Fruit fly (Drosophila melanogaster) Kc167 (cell line): Measurements from ENCODE around the gene CecA2.

ENCODE experiments used
- Myc ChIP-seq: fragments of >200 bp; optimal IDR thresholded peaks from 2 replicates; lab custom pipeline; 2017; ENCODE audit warnings: missing external identifiers
- Sin3A ChIP-seq: fragments of >200 bp; optimal IDR thresholded peaks from 2 replicates; lab custom pipeline; 2018; ENCODE audit warnings: missing external identifiers
- h ChIP-seq: fragments of >200 bp; optimal IDR thresholded peaks from 3 replicates; lab custom pipeline; 2018; ENCODE audit warnings: missing external identifiers
- insv ChIP-seq: fragments of >200 bp; optimal IDR thresholded peaks from 3 replicates; lab custom pipeline; 2018; ENCODE audit warnings: missing external identifiers
- psq ChIP-seq: fragments of >200 bp; optimal IDR thresholded peaks from 2 replicates; lab custom pipeline; 2017; ENCODE audit warnings: missing external identifiers
- ttk ChIP-seq: sonication (Bioruptor generic); optimal IDR thresholded peaks from 2 replicates; lab custom pipeline; 2017; ENCODE audit warnings: missing external identifiers

CecA2 gene

dm6 chr3R:30203104-30203986, 8.6 kb upstream of the CecA2 start:
- TF ChIP-seq psq (no peak), Sin3A (lab: Kevin White, UChicago) (no peak), Myc (lab: Kevin White, UChicago) (no peak), insv (lab: Kevin White, UChicago) (no peak), ttk (lab: Kevin White, UChicago) (no peak), h (lab: Kevin White, UChicago) (no peak)

- TF ChIP-seq psq (no peak), Myc (lab: Kevin White, UChicago) (no peak), ttk (lab: Kevin White, UChicago) (no peak), h (lab: Kevin White, UChicago) (no peak), Sin3A (lab: Kevin White, UChicago) (no peak), insv (lab: Kevin White, UChicago) (no peak)
Observed at dm6 chr3R:30204004-30204603, 7.9 kb upstream of the CecA2 start.

dm6 chr3R:30205946-30206345, 6.0 kb upstream of the CecA2 start:
- no peak for TF ChIP-seq insv (lab: Kevin White, UChicago)
- no peak for TF ChIP-seq h (lab: Kevin White, UChicago)
- TF ChIP-seq psq = no peak
- no peak for TF ChIP-seq Myc (lab: Kevin White, UChicago)
- TF ChIP-seq Sin3A (lab: Kevin White, UChicago) = no peak
- no peak for TF ChIP-seq ttk (lab: Kevin White, UChicago)

dm6 chr3R:30208011-30208410, 3.9 kb upstream of the CecA2 start:
- TF ChIP-seq h (lab: Kevin White, UChicago) (no peak), insv (lab: Kevin White, UChicago) (no peak), Sin3A (lab: Kevin White, UChicago) (no peak), Myc (lab: Kevin White, UChicago) (no peak), ttk (lab: Kevin White, UChicago) (no peak), psq (no peak)

- TF ChIP-seq ttk (lab: Kevin White, UChicago) (no peak), h (lab: Kevin White, UChicago) (no peak), psq (no peak), Myc (lab: Kevin White, UChicago) (no peak), Sin3A (lab: Kevin White, UChicago) (no peak), insv (lab: Kevin White, UChicago) (no peak)
Observed at dm6 chr3R:30208766-30209484, 3.0 kb upstream of the CecA2 start, which contains the start of gene RpS7. RpS7 (minus strand) TSS chr3R:30209020.

- TF ChIP-seq insv (lab: Kevin White, UChicago) (no peak), Sin3A (lab: Kevin White, UChicago) (no peak), psq (no peak), ttk (lab: Kevin White, UChicago) (no peak)
Observed at dm6 chr3R:30209648-30210047, 2.3 kb upstream of the CecA2 start, which contains the start of gene Anp. Anp (plus strand) TSS chr3R:30209948.

- TF ChIP-seq ttk (lab: Kevin White, UChicago) = no peak
- TF ChIP-seq Sin3A (lab: Kevin White, UChicago) = no peak
- no peak for TF ChIP-seq Myc (lab: Kevin White, UChicago)
- no peak for TF ChIP-seq h (lab: Kevin White, UChicago)
- TF ChIP-seq psq = no peak
- no peak for TF ChIP-seq insv (lab: Kevin White, UChicago)
Observed at dm6 chr3R:30210560-30210959, 1.4 kb upstream of the CecA2 start, which contains the start of gene CecA1. CecA1 (plus strand) TSS chr3R:30210874.

dm6 chr3R:30213697-30214096, 1.7 kb downstream of the CecA2 start, which contains the start of gene CecB:
CecB (minus strand) TSS chr3R:30213797.
- TF ChIP-seq insv (lab: Kevin White, UChicago) (no peak), ttk (lab: Kevin White, UChicago) (no peak), Sin3A (lab: Kevin White, UChicago) (no peak), psq (no peak), Myc (lab: Kevin White, UChicago) (no peak), h (lab: Kevin White, UChicago) (no peak)

dm6 chr3R:30215020-30215419, 3.1 kb downstream of the CecA2 start:
- TF ChIP-seq insv (lab: Kevin White, UChicago) (no peak), psq (no peak), Myc (lab: Kevin White, UChicago) (no peak)

dm6 chr3R:30216210-30216609, 4.3 kb downstream of the CecA2 start, which contains the start of gene CecC:
CecC (plus strand) TSS chr3R:30216484.
- TF ChIP-seq psq = no peak
- TF ChIP-seq insv (lab: Kevin White, UChicago) = no peak
- TF ChIP-seq Sin3A (lab: Kevin White, UChicago) = no peak
- TF ChIP-seq ttk (lab: Kevin White, UChicago) = no peak
- no peak for TF ChIP-seq h (lab: Kevin White, UChicago)
- no peak for TF ChIP-seq Myc (lab: Kevin White, UChicago)

- no peak for TF ChIP-seq Myc (lab: Kevin White, UChicago)
- no peak for TF ChIP-seq h (lab: Kevin White, UChicago)
- TF ChIP-seq insv (lab: Kevin White, UChicago) = no peak
- no peak for TF ChIP-seq ttk (lab: Kevin White, UChicago)
- no peak for TF ChIP-seq Sin3A (lab: Kevin White, UChicago)
- TF ChIP-seq psq = no peak
Observed at dm6 chr3R:30222236-30222635, 10.3 kb downstream of the CecA2 start.
